Worm (Caenorhabditis elegans) whole organism, L4 larva: ENCODE data around the gene rpi-1.

Experiments used
- F26F4.8 ChIP-seq: fragments of 200-800 bp; sonication (Bioruptor generic); conservative IDR thresholded peaks from 2 replicates; pipeline ENCODE4 v1.3.6; 2022; ENCODE audit warnings: missing genetic modification characterization, missing compliant biosample characterization
- Y48G9A.11 ChIP-seq: fragments of 200-800 bp; sonication (Bioruptor generic); IDR thresholded peaks from 2 replicates; pipeline ENCODE4 v1.3.6; 2022; ENCODE audit warnings: missing genetic modification reagents, missing genetic modification characterization, missing compliant biosample characterization
- Y5F2A.4 ChIP-seq: fragments of 200-800 bp; sonication (Bioruptor generic); optimal IDR thresholded peaks from 2 replicates; lab custom pipeline; 2018; ENCODE audit warnings: mild to moderate bottlenecking, missing genetic modification characterization, missing compliant biosample characterization
- ctbp-1 ChIP-seq: fragments of 200-800 bp; sonication (Bioruptor generic); IDR thresholded peaks from 2 replicates; pipeline ENCODE4 v1.3.6; 2022; ENCODE audit warnings: missing genetic modification reagents, missing genetic modification characterization, missing compliant biosample characterization
- daf-16 ChIP-seq, 3 experiments: sonication (generic microtip); optimal IDR thresholded peaks; 2 replicates each; lab custom pipeline; 2016 to 2017; ENCODE audit warnings: missing genetic modification characterization in 3 of 3, missing genetic modification reagents in 3 of 3, mild to moderate bottlenecking in 2 of 3, missing compliant biosample characterization in 2 of 3, missing biosample characterization in 1 of 3, moderate library complexity in 1 of 3
- dmd-6 ChIP-seq: fragments of 200-800 bp; sonication (Bioruptor generic); IDR thresholded peaks from 2 replicates; pipeline ENCODE4 v1.3.6; 2022; ENCODE audit warnings: missing genetic modification reagents, missing genetic modification characterization, missing compliant biosample characterization
- duxl-1 ChIP-seq: sonication (generic microtip); optimal IDR thresholded peaks from 2 replicates; lab custom pipeline; 2016; ENCODE audit warnings: mild to moderate bottlenecking, missing genetic modification characterization, moderate library complexity, missing compliant biosample characterization; ENCODE audit not compliant: poor library complexity
- egl-27 ChIP-seq: sonication (generic microtip); optimal IDR thresholded peaks from 3 replicates; lab custom pipeline; 2017; ENCODE audit warnings: missing biosample characterization, missing genetic modification reagents, missing genetic modification characterization
- lim-7 ChIP-seq: fragments of 200-800 bp; sonication (Bioruptor generic); IDR thresholded peaks from 2 replicates; pipeline ENCODE4 v1.3.6; 2022; ENCODE audit warnings: missing genetic modification characterization, missing compliant biosample characterization
- lin-1 ChIP-seq: fragments of 200-800 bp; sonication (Bioruptor generic); IDR thresholded peaks from 2 replicates; pipeline ENCODE4 v1.3.6; 2022; ENCODE audit warnings: missing genetic modification reagents, missing genetic modification characterization, missing compliant biosample characterization
- lin-39 ChIP-seq: fragments of 150-350 bp; optimal IDR thresholded peaks from 2 replicates; lab custom pipeline; 2014; ENCODE audit warnings: missing biosample characterization, missing genetic modification reagents, missing genetic modification characterization
- madf-9 ChIP-seq: fragments of 200-800 bp; sonication (Bioruptor generic); conservative IDR thresholded peaks from 2 replicates; pipeline ENCODE4 v1.3.6; 2022; ENCODE audit warnings: missing genetic modification reagents, missing genetic modification characterization, missing compliant biosample characterization
- nhr-28 ChIP-seq: fragments of 150-350 bp; optimal IDR thresholded peaks from 2 replicates; lab custom pipeline; 2014; ENCODE audit warnings: missing biosample characterization, missing genetic modification characterization
- nhr-41 ChIP-seq: fragments of 200-800 bp; sonication (Bioruptor generic); IDR thresholded peaks from 2 replicates; pipeline ENCODE4 v1.3.6; 2022; ENCODE audit warnings: missing genetic modification reagents, missing genetic modification characterization, missing compliant biosample characterization
- nhr-76 ChIP-seq: fragments of 150-350 bp; optimal IDR thresholded peaks from 2 replicates; lab custom pipeline; 2014; ENCODE audit warnings: missing biosample characterization, missing genetic modification characterization
- pqm-1 ChIP-seq: sonication (generic microtip); optimal IDR thresholded peaks from 2 replicates; lab custom pipeline; 2017; ENCODE audit warnings: missing biosample characterization, missing genetic modification characterization
- rbr-2 ChIP-seq: sonication (generic microtip); optimal IDR thresholded peaks from 2 replicates; lab custom pipeline; 2016; ENCODE audit warnings: missing genotype, missing genetic modification characterization, missing compliant biosample characterization
- saeg-2 ChIP-seq: fragments of 200-800 bp; sonication (Bioruptor generic); IDR thresholded peaks from 2 replicates; pipeline ENCODE4 v1.3.6; 2022; ENCODE audit warnings: missing genetic modification reagents, missing genetic modification characterization, missing compliant biosample characterization
- set-16 ChIP-seq: fragments of 200-800 bp; sonication (Bioruptor generic); IDR thresholded peaks from 2 replicates; pipeline ENCODE4 v1.3.6; 2022; ENCODE audit warnings: missing genetic modification reagents, missing genetic modification characterization, missing compliant biosample characterization
- unc-62 ChIP-seq, 3 experiments: fragments of 150-350 bp in 1 of 3; sonication (generic microtip); optimal IDR thresholded peaks in 2 of 3; peaks in 1 of 3; 1 replicate in 1 of 3; 2 replicates in 2 of 3; lab custom pipeline; 2014 to 2017; ENCODE audit warnings: missing biosample characterization in 3 of 3, missing genetic modification characterization in 3 of 3, missing genetic modification reagents in 3 of 3, missing genotype in 1 of 3
- ztf-7 ChIP-seq: fragments of 150-350 bp; optimal IDR thresholded peaks from 2 replicates; lab custom pipeline; 2014; ENCODE audit warnings: missing biosample characterization, missing genetic modification characterization

Gene rpi-1

ce11 chrII:13997477-13997876 is 35.3 kb upstream of the rpi-1 start, which contains the start of gene F01D5.1:
Gene F01D5.1 (minus strand): TSS chrII:13997581.
- peak; percentile 33 for TF ChIP-seq pqm-1 (tag; lab: Kevin White, UChicago)
- TF ChIP-seq Y5F2A.4 (GFP tag; lab: Kevin White, UChicago), result no peak
- no peak for TF ChIP-seq ztf-7
- TF ChIP-seq dmd-6, result peak; percentile 49; the same call in 1 of the 2 replicates
- 0 out of 2 replicates have a peak, but pooled peaks have one; percentile 32 for TF ChIP-seq lin-1 (GFP tag; lab: Robert Waterston, UW)
- no peak for TF ChIP-seq F26F4.8 (GFP tag; lab: Robert Waterston, UW)

ce11 chrII:13994934-13995333 is 32.7 kb upstream of the rpi-1 start, which contains the start of gene Y39G8B.7:
Gene Y39G8B.7 (minus strand): TSS chrII:13995034.
- TF ChIP-seq lin-39 (tag; lab: Kevin White, UChicago), result no peak

- TF ChIP-seq madf-9 (GFP tag; lab: Robert Waterston, UW) (no peak), dmd-6 (no peak), nhr-28 (tag; lab: Kevin White, UChicago) (no peak)
Measured at ce11 chrII:13991741-13992140, 29.5 kb upstream of the rpi-1 start, which contains the start of gene Y39G8B.5. Gene Y39G8B.5 (minus strand): TSS chrII:13991841.

ce11 chrII:13984551-13984950 is 22.3 kb upstream of the rpi-1 start, which contains the start of gene sre-47:
Gene sre-47 (minus strand): TSS chrII:13984651.
- TF ChIP-seq unc-62 (GFP tag; optimal IDR thresholded peaks at IDR 0.05 in 1 of 2; lab: Kevin White, UChicago) (peak in 1 of 2 experiments; percentile 30), unc-62 (tag; optimal IDR thresholded peaks at IDR 0.05; lab: Kevin White, UChicago) (no peak), nhr-41 (GFP tag; lab: Robert Waterston, UW) (no peak)

ce11 chrII:13982923-13983322 is 20.7 kb upstream of the rpi-1 start, which contains the start of the genes Y39G8B.13 and Y39G8B.10:
Gene Y39G8B.13 (minus strand): TSS chrII:13983047.
Gene Y39G8B.10 (minus strand): TSS chrII:13983115.
- TF ChIP-seq pqm-1 (tag; lab: Kevin White, UChicago) (peak; percentile 87), nhr-28 (tag; lab: Kevin White, UChicago) (peak; percentile 26), Y48G9A.11 (GFP tag; lab: Robert Waterston, UW) (no peak)
- TF ChIP-seq, all 104 proteins: peak for 2

ce11 chrII:13982247-13982646 is 20.0 kb upstream of the rpi-1 start:
- peak; percentile 92 for TF ChIP-seq set-16 (GFP tag; lab: Robert Waterston, UW)
- 0 out of 2 replicates have a peak, but pooled peaks have one; percentile 60 for TF ChIP-seq lim-7
- TF ChIP-seq saeg-2 (GFP tag; lab: Robert Waterston, UW), result no peak

ce11 chrII:13981819-13982218 is 19.6 kb upstream of the rpi-1 start:
- TF ChIP-seq daf-16 (GFP tag; optimal IDR thresholded peaks at IDR 0.05; lab: Kevin White, UChicago) (no peak), daf-16 (tag; optimal IDR thresholded peaks at IDR 0.05; lab: Kevin White, UChicago) (peak; percentile 9), saeg-2 (GFP tag; lab: Robert Waterston, UW) (no peak), pqm-1 (tag; lab: Kevin White, UChicago) (peak; percentile 19), rbr-2 (no peak), duxl-1 (tag; lab: Kevin White, UChicago) (no peak)

- TF ChIP-seq nhr-76 (tag; lab: Kevin White, UChicago) (no peak), daf-16 (GFP tag; optimal IDR thresholded peaks at IDR 0.05; lab: Kevin White, UChicago) (no peak), daf-16 (tag; optimal IDR thresholded peaks at IDR 0.05; lab: Kevin White, UChicago) (peak; percentile 7), pqm-1 (tag; lab: Kevin White, UChicago) (peak; percentile 68), nhr-28 (tag; lab: Kevin White, UChicago) (peak; percentile 48), ctbp-1 (GFP tag; lab: Robert Waterston, UW) (no peak), dmd-6 (peak; percentile 41; the same call in 1 of the 2 replicates), egl-27 (tag; lab: Kevin White, UChicago) (no peak)
Measured at ce11 chrII:13981097-13981496, 18.9 kb upstream of the rpi-1 start, which contains the start of gene Y39G8B.9. Gene Y39G8B.9 (plus strand): TSS chrII:13981365.
